Fruit fly (Drosophila melanogaster) whole organism, embryonic: Measurements from ENCODE around the gene CG14302.

ENCODE experiments used
- Bgb ChIP-seq: fragments of 200-800 bp; sonication (Bioruptor generic); IDR thresholded peaks from 2 replicates; pipeline ENCODE4 v1.3.6; 2022; ENCODE audit warnings: missing biosample characterization, missing genetic modification characterization; ENCODE audit not compliant: partially characterized antibody
- CG10543 ChIP-seq: fragments of 200-800 bp; sonication (Bioruptor generic); optimal IDR thresholded peaks from 3 replicates; lab custom pipeline; 2017; ENCODE audit warnings: missing biosample characterization, mild to moderate bottlenecking, missing genetic modification characterization, moderate library complexity
- CG10654 ChIP-seq: fragments of 200-800 bp; sonication (Bioruptor generic); optimal IDR thresholded peaks from 2 replicates; lab custom pipeline; 2016; ENCODE audit warnings: missing biosample characterization, missing genetic modification characterization
- CG12942 ChIP-seq: fragments of 200-800 bp; sonication (Bioruptor generic); optimal IDR thresholded peaks from 3 replicates; lab custom pipeline; 2016; ENCODE audit warnings: missing biosample characterization, missing genetic modification characterization
- CG15514 ChIP-seq: fragments of 200-800 bp; sonication (Bioruptor generic); optimal IDR thresholded peaks from 3 replicates; lab custom pipeline; 2017; ENCODE audit warnings: missing biosample characterization, missing genetic modification characterization, mild to moderate bottlenecking, moderate library complexity, missing genetic modification reagents
- CG1602 ChIP-seq: fragments of 200-800 bp; sonication (Bioruptor generic); optimal IDR thresholded peaks from 3 replicates; lab custom pipeline; 2016; ENCODE audit warnings: missing biosample characterization, missing genetic modification characterization
- CG1647 ChIP-seq: fragments of 200-800 bp; sonication (Bioruptor generic); optimal IDR thresholded peaks from 3 replicates; lab custom pipeline; 2016; ENCODE audit warnings: missing biosample characterization, missing genetic modification characterization
- CG16815 ChIP-seq: fragments of 200-800 bp; sonication (Bioruptor generic); optimal IDR thresholded peaks from 3 replicates; lab custom pipeline; 2017; ENCODE audit warnings: missing biosample characterization, mild to moderate bottlenecking, missing genetic modification characterization
- CG18011 ChIP-seq: fragments of 200-800 bp; sonication (Bioruptor generic); optimal IDR thresholded peaks from 2 replicates; lab custom pipeline; 2017; ENCODE audit warnings: missing biosample characterization, missing genetic modification characterization, mild to moderate bottlenecking, moderate library complexity, missing genotype
- CG18476 ChIP-seq: fragments of 200-800 bp; sonication (Bioruptor generic); optimal IDR thresholded peaks from 2 replicates; lab custom pipeline; 2016; ENCODE audit warnings: missing biosample characterization, mild to moderate bottlenecking, missing genetic modification characterization
- CG30403 ChIP-seq: fragments of 200-800 bp; sonication (Bioruptor generic); optimal IDR thresholded peaks from 3 replicates; lab custom pipeline; 2016; ENCODE audit warnings: missing biosample characterization, missing genetic modification characterization
- CG32532 ChIP-seq: fragments of 200-800 bp; sonication (Bioruptor generic); IDR thresholded peaks from 2 replicates; pipeline ENCODE4 v1.3.6; 2022; ENCODE audit warnings: missing biosample characterization, missing genetic modification characterization
- CG43689 ChIP-seq: fragments of 200-800 bp; sonication (Bioruptor generic); IDR thresholded peaks from 2 replicates; pipeline ENCODE4 v1.3.6; 2022; ENCODE audit warnings: missing biosample characterization, missing genetic modification characterization
- CG4617 ChIP-seq: fragments of 200-800 bp; sonication (Bioruptor generic); optimal IDR thresholded peaks from 3 replicates; lab custom pipeline; 2016; ENCODE audit warnings: missing biosample characterization, missing genetic modification characterization, borderline replicate concordance
- CG6175 ChIP-seq: fragments of 200-800 bp; sonication (Bioruptor generic); IDR thresholded peaks from 3 replicates; pipeline ENCODE4 v1.3.6; 2022; ENCODE audit warnings: missing biosample characterization, missing genetic modification characterization
- CG6654 ChIP-seq: fragments of 200-800 bp; sonication (Bioruptor generic); optimal IDR thresholded peaks from 2 replicates; lab custom pipeline; 2017; ENCODE audit warnings: missing biosample characterization, mild to moderate bottlenecking, missing genetic modification characterization
- CG7372 ChIP-seq: fragments of 200-800 bp; sonication (Bioruptor generic); IDR thresholded peaks from 2 replicates; pipeline ENCODE4 v1.3.6; 2022; ENCODE audit warnings: missing biosample characterization, missing genetic modification characterization
- Camta ChIP-seq: fragments of 200-800 bp; sonication (Bioruptor generic); optimal IDR thresholded peaks from 2 replicates; lab custom pipeline; 2016; ENCODE audit warnings: missing biosample characterization, missing genetic modification characterization
- CrebB ChIP-seq: fragments of 200-800 bp; sonication (Bioruptor generic); optimal IDR thresholded peaks from 3 replicates; lab custom pipeline; 2018; ENCODE audit warnings: missing biosample characterization, mild to moderate bottlenecking, missing genetic modification characterization
- Dek ChIP-seq: fragments of 200-800 bp; sonication (Bioruptor generic); optimal IDR thresholded peaks from 3 replicates; lab custom pipeline; 2019; ENCODE audit warnings: missing biosample characterization, mild to moderate bottlenecking, missing genetic modification characterization, moderate library complexity
- Dip3 ChIP-seq: fragments of 200-800 bp; sonication (Bioruptor generic); optimal IDR thresholded peaks from 3 replicates; lab custom pipeline; 2016; ENCODE audit warnings: missing biosample characterization, missing genetic modification characterization
- HLH4C ChIP-seq: fragments of 200-800 bp; sonication (Bioruptor generic); IDR thresholded peaks from 3 replicates; pipeline ENCODE4 v1.3.6; 2022; ENCODE audit warnings: missing biosample characterization, missing genetic modification characterization; ENCODE audit not compliant: partially characterized antibody
- HmgZ ChIP-seq: fragments of 200-800 bp; sonication (Bioruptor generic); optimal IDR thresholded peaks from 2 replicates; lab custom pipeline; 2018; ENCODE audit warnings: missing biosample characterization, mild to moderate bottlenecking, missing genetic modification characterization
- Hr3 ChIP-seq: fragments of 200-800 bp; sonication (Bioruptor generic); optimal IDR thresholded peaks from 3 replicates; lab custom pipeline; 2016; ENCODE audit warnings: missing biosample characterization, missing genetic modification characterization
- Max ChIP-seq: fragments of 200-800 bp; sonication (Bioruptor generic); optimal IDR thresholded peaks from 2 replicates; lab custom pipeline; 2016; ENCODE audit warnings: missing biosample characterization, mild to moderate bottlenecking, missing genetic modification characterization
- Scr ChIP-seq: fragments of 200-800 bp; sonication (Bioruptor generic); IDR thresholded peaks from 2 replicates; pipeline ENCODE4 v1.3.6; 2022; ENCODE audit warnings: missing biosample characterization, missing genetic modification characterization; ENCODE audit not compliant: partially characterized antibody
- Six4 ChIP-seq: fragments of 200-800 bp; sonication (Bioruptor generic); optimal IDR thresholded peaks from 2 replicates; lab custom pipeline; 2016; ENCODE audit warnings: missing biosample characterization, missing genetic modification characterization
- Ssrp ChIP-seq: fragments of 200-800 bp; sonication (Bioruptor generic); optimal IDR thresholded peaks from 2 replicates; lab custom pipeline; 2018; ENCODE audit warnings: missing biosample characterization, mild to moderate bottlenecking, missing genetic modification characterization, moderate library complexity
- Trl ChIP-seq, 3 experiments: fragments of >200 bp in 2 of 3; fragments of 200-800 bp in 1 of 3; sonication (Bioruptor generic) in 1 of 3; optimal IDR thresholded peaks; 2 replicates in 1 of 3; 3 replicates in 2 of 3; lab custom pipeline; 2016 to 2017; ENCODE audit warnings: missing biosample characterization in 1 of 3, missing genetic modification characterization in 1 of 3
- ab ChIP-seq: fragments of 200-800 bp; sonication (Bioruptor generic); optimal IDR thresholded peaks from 2 replicates; lab custom pipeline; 2016; ENCODE audit warnings: missing biosample characterization, missing genetic modification characterization
- ash1 ChIP-seq: fragments of 200-800 bp; sonication (Bioruptor generic); optimal IDR thresholded peaks from 2 replicates; lab custom pipeline; 2018; ENCODE audit warnings: missing biosample characterization, mild to moderate bottlenecking, missing genetic modification characterization
- cato ChIP-seq: fragments of 200-800 bp; sonication (Bioruptor generic); optimal IDR thresholded peaks from 2 replicates; lab custom pipeline; 2016; ENCODE audit warnings: missing biosample characterization, missing genetic modification characterization, borderline replicate concordance
- chinmo ChIP-seq: fragments of 200-800 bp; sonication (Bioruptor generic); IDR thresholded peaks from 4 replicates; pipeline ENCODE4 v1.3.6; 2022; ENCODE audit warnings: missing biosample characterization, missing genetic modification characterization; ENCODE audit not compliant: partially characterized antibody
- ci ChIP-seq: fragments of 200-800 bp; sonication (Bioruptor generic); IDR thresholded peaks from 3 replicates; pipeline ENCODE4 v1.3.6; 2022; ENCODE audit warnings: missing biosample characterization, missing genetic modification characterization
- disco-r ChIP-seq: fragments of 200-800 bp; sonication (Bioruptor generic); optimal IDR thresholded peaks from 2 replicates; lab custom pipeline; 2016; ENCODE audit warnings: missing biosample characterization, missing genetic modification characterization
- emc ChIP-seq: fragments of 200-800 bp; sonication (Bioruptor generic); optimal IDR thresholded peaks from 2 replicates; lab custom pipeline; 2016; ENCODE audit warnings: missing biosample characterization, missing genetic modification characterization
- fu2 ChIP-seq: fragments of 200-800 bp; sonication (Bioruptor generic); optimal IDR thresholded peaks from 2 replicates; lab custom pipeline; 2016; ENCODE audit warnings: missing biosample characterization, missing genetic modification characterization
- hb ChIP-seq: fragments of 200-800 bp; sonication (Bioruptor generic); IDR thresholded peaks from 3 replicates; pipeline ENCODE4 v1.3.6; 2022; ENCODE audit warnings: missing biosample characterization, missing genetic modification characterization; ENCODE audit not compliant: partially characterized antibody
- her ChIP-seq: fragments of 200-800 bp; sonication (Bioruptor generic); optimal IDR thresholded peaks from 2 replicates; lab custom pipeline; 2016; ENCODE audit warnings: missing biosample characterization, missing genetic modification characterization
- hkb ChIP-seq, 2 experiments: fragments of 200-800 bp in 1 of 2; fragments of >200 bp in 1 of 2; sonication (Bioruptor generic) in 1 of 2; IDR thresholded peaks in 1 of 2; optimal IDR thresholded peaks in 1 of 2; 2 replicates each; pipeline versions ENCODE4 v1.3.6 to Lab custom; 2017 to 2022; ENCODE audit warnings: missing biosample characterization in 1 of 2, missing genetic modification characterization in 1 of 2
- jing ChIP-seq: fragments of 200-800 bp; sonication (Bioruptor generic); optimal IDR thresholded peaks from 2 replicates; lab custom pipeline; 2018; ENCODE audit warnings: missing biosample characterization, mild to moderate bottlenecking, missing genetic modification characterization
- lbe ChIP-seq: fragments of 200-800 bp; sonication (Bioruptor generic); optimal IDR thresholded peaks from 2 replicates; lab custom pipeline; 2016; ENCODE audit warnings: missing biosample characterization, mild to moderate bottlenecking, missing genetic modification characterization
- maf-S ChIP-seq: fragments of 200-800 bp; sonication (Bioruptor generic); optimal IDR thresholded peaks from 2 replicates; lab custom pipeline; 2016; ENCODE audit warnings: missing biosample characterization, missing genetic modification characterization
- peb ChIP-seq: fragments of 200-800 bp; sonication (Bioruptor generic); IDR thresholded peaks from 2 replicates; pipeline ENCODE4 v1.3.6; 2022; ENCODE audit warnings: missing biosample characterization, missing genetic modification characterization
- pzg ChIP-seq: fragments of 200-800 bp; sonication (Bioruptor generic); optimal IDR thresholded peaks from 3 replicates; lab custom pipeline; 2018; ENCODE audit warnings: missing biosample characterization, mild to moderate bottlenecking, missing genetic modification characterization, moderate library complexity
- sug ChIP-seq: fragments of 200-800 bp; optimal IDR thresholded peaks from 2 replicates; lab custom pipeline; 2019; ENCODE audit warnings: missing biosample characterization, mild to moderate bottlenecking, missing genetic modification characterization, moderate library complexity
- toy ChIP-seq: fragments of 200-800 bp; sonication (Bioruptor generic); IDR thresholded peaks from 2 replicates; pipeline ENCODE4 v1.3.6; 2022; ENCODE audit warnings: missing biosample characterization, missing genetic modification characterization
- yki ChIP-seq: fragments of >200 bp; optimal IDR thresholded peaks from 3 replicates; lab custom pipeline; 2018

CG14302 gene

dm6 chr3R:18758548-18759257 lies 26.2 kb downstream of the CG14302 start, which contains the start of gene Epg5 (continued):
- peak; percentile 78 for TF ChIP-seq Dip3 (GFP tag; lab: Kevin White, UChicago)
- TF ChIP-seq CG30403 (GFP tag; lab: Kevin White, UChicago): peak; percentile 87
- peak; percentile 46; the same call in 1 of the 3 replicates for TF ChIP-seq ci (GFP tag; lab: Robert Waterston, UW)
- peak; percentile 58 for TF ChIP-seq maf-S
- peak; percentile 71 for TF ChIP-seq hkb (optimal IDR thresholded peaks at IDR 0.05; lab: Kevin White, UChicago)
- no peak for TF ChIP-seq hkb (GFP tag; IDR thresholded peaks at IDR 0.05; lab: Robert Waterston, UW)
- TF ChIP-seq chinmo (GFP tag; lab: Robert Waterston, UW): peak; percentile 88; the same call in 3 of the 4 replicates
- TF ChIP-seq Camta (GFP tag; lab: Kevin White, UChicago): peak; percentile 57
- peak; percentile 81 for TF ChIP-seq CG32532
- TF ChIP-seq her: peak; percentile 1
- TF ChIP-seq CG10543 (GFP tag; lab: Kevin White, UChicago): peak; percentile 61
- 0 out of 3 replicates have a peak, but pooled peaks have one; percentile 50 for TF ChIP-seq CG6175 (GFP tag; lab: Robert Waterston, UW)
- peak; percentile 66 for TF ChIP-seq Hr3 (GFP tag; lab: Kevin White, UChicago)
- TF ChIP-seq CG43689: peak; percentile 24; the same call in 1 of the 2 replicates
- TF ChIP-seq Max (GFP tag; lab: Kevin White, UChicago): peak; percentile 76
- peak; percentile 8 for TF ChIP-seq emc (GFP tag; lab: Kevin White, UChicago)
- TF ChIP-seq CG10654 (GFP tag; lab: Kevin White, UChicago): peak; percentile 58
- peak; percentile 59 for TF ChIP-seq CG18476
- TF ChIP-seq Bgb: peak; percentile 96
- peak; percentile 50; the same call in 1 of the 2 replicates for TF ChIP-seq peb (GFP tag; lab: Robert Waterston, UW)
- peak; percentile 85 for TF ChIP-seq CG4617 (GFP tag; lab: Kevin White, UChicago)
- TF ChIP-seq CG1647 (GFP tag; lab: Kevin White, UChicago): peak; percentile 77
- no peak for TF ChIP-seq sug (tag; lab: Kevin White, UChicago)
- TF ChIP-seq toy (GFP tag; lab: Robert Waterston, UW): no peak
- peak; percentile 52 for TF ChIP-seq cato (GFP tag; lab: Kevin White, UChicago)
- peak; percentile 49 for TF ChIP-seq CG18011 (GFP tag; lab: Kevin White, UChicago)
- peak; percentile 89 for TF ChIP-seq HmgZ (tag; lab: Kevin White, UChicago)
- peak; percentile 77 for TF ChIP-seq CG15514 (GFP tag; lab: Kevin White, UChicago)
- TF ChIP-seq CG16815: peak; percentile 70
- TF ChIP-seq disco-r (GFP tag; lab: Kevin White, UChicago): no peak
- TF ChIP-seq CG7372: peak; percentile 71
- TF ChIP-seq Trl (optimal IDR thresholded peaks at IDR 0.05; lab: Kevin White, UChicago): no peak
- TF ChIP-seq Trl (GFP tag; optimal IDR thresholded peaks at IDR 0.05; lab: Kevin White, UChicago): peak; percentile 70
- no peak for TF ChIP-seq CG6654
- TF ChIP-seq ash1: no peak
- TF ChIP-seq pzg (GFP tag; lab: Kevin White, UChicago): peak; percentile 85
- TF ChIP-seq lbe (GFP tag; lab: Kevin White, UChicago): no peak
- TF ChIP-seq CrebB (tag; lab: Kevin White, UChicago): no peak
- TF ChIP-seq Scr (GFP tag; lab: Robert Waterston, UW): peak; percentile 99
- TF ChIP-seq HLH4C (GFP tag; lab: Robert Waterston, UW): peak; percentile 96
- TF ChIP-seq jing: no peak
- TF ChIP-seq CG1602 (GFP tag; lab: Kevin White, UChicago): peak; percentile 66
- peak; percentile 98 for TF ChIP-seq hb (GFP tag; lab: Robert Waterston, UW)
- peak; percentile 52 for TF ChIP-seq Ssrp
- peak; percentile 64 for TF ChIP-seq ab (GFP tag; lab: Kevin White, UChicago)
- TF ChIP-seq yki: no peak
- TF ChIP-seq fu2 (GFP tag; lab: Kevin White, UChicago): peak; percentile 47
- TF ChIP-seq CG12942 (GFP tag; lab: Kevin White, UChicago): peak; percentile 75
- TF ChIP-seq Dek: peak; percentile 59
- TF ChIP-seq Six4: peak; percentile 70
